Fruit fly (Drosophila melanogaster): ENCODE data around the gene CG4045.
A peak's percentile ranks its signal among the peaks of the same experiment; 100 is the strongest.

CG4045 gene

dm6 chrX:2087501-2087900 lies 11.8 kb upstream of the CG4045 start (continued):
- TF ChIP-seq Aef1 (GFP tag; IDR thresholded peaks at IDR 0.05) (0 out of 3 replicates have a peak, but pooled peaks have one; percentile 14), CG18599 (GFP tag; optimal IDR thresholded peaks at IDR 0.05) (peak; percentile 66), Optix (GFP tag; IDR thresholded peaks at IDR 0.05) (peak; percentile 67), sr (GFP tag; IDR thresholded peaks at IDR 0.05) (no peak; the same call in 2 of the 3 replicates), CG7928 (GFP tag; optimal IDR thresholded peaks at IDR 0.05) (no peak), dan (GFP tag; IDR thresholded peaks at IDR 0.05) (peak; percentile 51), CG34376 (GFP tag; optimal IDR thresholded peaks at IDR 0.05) (no peak), vfl (GFP tag; optimal IDR thresholded peaks at IDR 0.05) (no peak), Nf-YA (GFP tag; IDR thresholded peaks at IDR 0.05) (no peak), nom (GFP tag; optimal IDR thresholded peaks at IDR 0.05) (no peak), seq (GFP tag; IDR thresholded peaks at IDR 0.05) (peak; percentile 75), Fer1 (GFP tag; optimal IDR thresholded peaks at IDR 0.05) (peak; percentile 22), Ptx1 (GFP tag; IDR thresholded peaks at IDR 0.05) (peak; percentile 70), CG12155 (GFP tag; optimal IDR thresholded peaks at IDR 0.05) (peak; percentile 35), CG16863 (GFP tag; optimal IDR thresholded peaks at IDR 0.05) (peak; percentile 59), caup (GFP tag; optimal IDR thresholded peaks at IDR 0.05; ENCODE audit: severe bottlenecking) (no peak), CG8944 (GFP tag; optimal IDR thresholded peaks at IDR 0.05) (peak; percentile 26), CG15073 (GFP tag; optimal IDR thresholded peaks at IDR 0.05) (no peak), az2 (GFP tag; optimal IDR thresholded peaks at IDR 0.05) (peak; percentile 47), CG3838 (GFP tag; optimal IDR thresholded peaks at IDR 0.05) (no peak), lmd (GFP tag; IDR thresholded peaks at IDR 0.05) (peak; percentile 67), row (GFP tag; IDR thresholded peaks at IDR 0.05) (peak; percentile 79), CG11696 (GFP tag; IDR thresholded peaks at IDR 0.05) (peak; percentile 87), ac (GFP tag; optimal IDR thresholded peaks at IDR 0.05) (no peak), Side (GFP tag; optimal IDR thresholded peaks at IDR 0.05) (peak; percentile 22), CG7839 (tag; optimal IDR thresholded peaks at IDR 0.05) (peak; percentile 69), Dip2 (GFP tag; IDR thresholded peaks at IDR 0.05) (no peak), Mes4 (GFP tag; optimal IDR thresholded peaks at IDR 0.05) (peak; percentile 64), gcm2 (GFP tag; optimal IDR thresholded peaks at IDR 0.05) (no peak), CG17912 (GFP tag; optimal IDR thresholded peaks at IDR 0.05) (no peak), peb (GFP tag; IDR thresholded peaks at IDR 0.05) (no peak), Hr51 (GFP tag; optimal IDR thresholded peaks at IDR 0.05) (peak in 1 of 2 experiments; percentile 71), chinmo (GFP tag; IDR thresholded peaks at IDR 0.05; ENCODE audit: partially characterized antibody) (0 out of 4 replicates have a peak, but pooled peaks have one; percentile 19), CG5953 (GFP tag; IDR thresholded peaks at IDR 0.05) (peak; percentile 41; the same call in 1 of the 2 replicates), E2f1 (GFP tag; IDR thresholded peaks at IDR 0.05) (peak; percentile 65), HLH3B (GFP tag; IDR thresholded peaks at IDR 0.05) (peak; percentile 61), CG10209 (GFP tag; optimal IDR thresholded peaks at IDR 0.05) (peak; percentile 40), Deaf1 (tag; optimal IDR thresholded peaks at IDR 0.05) (no peak), Blimp-1 (GFP tag; optimal IDR thresholded peaks at IDR 0.05) (peak; percentile 49), NfI (GFP tag; optimal IDR thresholded peaks at IDR 0.05) (peak; percentile 68), CG10274 (GFP tag; optimal IDR thresholded peaks at IDR 0.05) (peak; percentile 17), CG17359 (tag; optimal IDR thresholded peaks at IDR 0.05) (peak; percentile 56), CG33213 (GFP tag; optimal IDR thresholded peaks at IDR 0.05) (peak; percentile 28), CG8359 (GFP tag; optimal IDR thresholded peaks at IDR 0.05; ENCODE audit: borderline replicate concordance) (no peak), fd64A (GFP tag; optimal IDR thresholded peaks at IDR 0.05) (no peak), CG1832 (GFP tag; optimal IDR thresholded peaks at IDR 0.05) (no peak), fu2 (GFP tag; optimal IDR thresholded peaks at IDR 0.05) (peak; percentile 55), CG2889 (GFP tag; IDR thresholded peaks at IDR 0.05) (peak; percentile 50; the same call in 1 of the 3 replicates), Bteb2 (GFP tag; optimal IDR thresholded peaks at IDR 0.05) (peak; percentile 18), hth (optimal IDR thresholded peaks at IDR 0.05) (no peak), tna (GFP tag; IDR thresholded peaks at IDR 0.05; ENCODE audit: partially characterized antibody) (no peak)

Data from whole organism, embryonic.